Fruit fly (Drosophila melanogaster) whole organism, embryonic: Measurements from ENCODE around the gene Nrx-IV.
A peak's percentile ranks its signal among the peaks of the same experiment; 100 is the strongest.

Experiments
- Antp ChIP-seq: fragments of 200-800 bp; sonication (Bioruptor generic); optimal IDR thresholded peaks from 3 replicates; lab custom pipeline; 2016; ENCODE audit warnings: missing biosample characterization, missing genetic modification characterization
- CG10209 ChIP-seq: fragments of 200-800 bp; sonication (Bioruptor generic); optimal IDR thresholded peaks from 3 replicates; lab custom pipeline; 2017; ENCODE audit warnings: missing biosample characterization, mild to moderate bottlenecking, missing genetic modification characterization, missing genetic modification reagents
- CG12219 ChIP-seq: fragments of 200-800 bp; sonication (Bioruptor generic); optimal IDR thresholded peaks from 3 replicates; lab custom pipeline; 2018; ENCODE audit warnings: missing biosample characterization, mild to moderate bottlenecking, missing genetic modification characterization
- CG12769 ChIP-seq: fragments of 200-800 bp; sonication (Bioruptor generic); optimal IDR thresholded peaks from 2 replicates; lab custom pipeline; 2019; ENCODE audit warnings: missing biosample characterization, mild to moderate bottlenecking, missing genetic modification characterization, moderate library complexity
- CG13296 ChIP-seq: fragments of 200-800 bp; sonication (Bioruptor generic); optimal IDR thresholded peaks from 3 replicates; lab custom pipeline; 2018; ENCODE audit warnings: missing biosample characterization, mild to moderate bottlenecking, missing genetic modification characterization
- CG1602 ChIP-seq: fragments of 200-800 bp; sonication (Bioruptor generic); optimal IDR thresholded peaks from 3 replicates; lab custom pipeline; 2016; ENCODE audit warnings: missing biosample characterization, missing genetic modification characterization
- CG1603 ChIP-seq: fragments of 200-800 bp; sonication (Bioruptor generic); optimal IDR thresholded peaks from 2 replicates; lab custom pipeline; 2019; ENCODE audit warnings: missing biosample characterization, mild to moderate bottlenecking, missing genetic modification characterization, moderate library complexity
- CG16863 ChIP-seq: fragments of 200-800 bp; sonication (Bioruptor generic); optimal IDR thresholded peaks from 3 replicates; lab custom pipeline; 2016; ENCODE audit warnings: missing biosample characterization, missing genetic modification characterization
- CG17802 ChIP-seq: fragments of 200-800 bp; sonication (Bioruptor generic); optimal IDR thresholded peaks from 2 replicates; lab custom pipeline; 2018; ENCODE audit warnings: missing biosample characterization, mild to moderate bottlenecking, missing genetic modification characterization, moderate library complexity
- CG17829 ChIP-seq: fragments of 200-800 bp; optimal IDR thresholded peaks from 2 replicates; lab custom pipeline; 2019; ENCODE audit warnings: missing biosample characterization, mild to moderate bottlenecking, missing genetic modification characterization, moderate library complexity
- CG18262 ChIP-seq: fragments of 200-800 bp; optimal IDR thresholded peaks from 3 replicates; lab custom pipeline; 2019; ENCODE audit warnings: missing biosample characterization, mild to moderate bottlenecking, missing genetic modification characterization, moderate library complexity
- CG18764 ChIP-seq: fragments of 200-800 bp; sonication (Bioruptor generic); optimal IDR thresholded peaks from 3 replicates; lab custom pipeline; 2016; ENCODE audit warnings: missing biosample characterization, missing genetic modification characterization
- CG2712 ChIP-seq: fragments of 200-800 bp; optimal IDR thresholded peaks from 3 replicates; lab custom pipeline; 2019; ENCODE audit warnings: missing biosample characterization, mild to moderate bottlenecking, missing genetic modification characterization, moderate library complexity
- CG32532 ChIP-seq: fragments of 200-800 bp; sonication (Bioruptor generic); IDR thresholded peaks from 2 replicates; pipeline ENCODE4 v1.3.6; 2022; ENCODE audit warnings: missing biosample characterization, missing genetic modification characterization
- CG34422 ChIP-seq: fragments of 200-800 bp; sonication (Bioruptor generic); IDR thresholded peaks from 3 replicates; pipeline ENCODE4 v1.3.6; 2022; ENCODE audit warnings: missing biosample characterization, missing genetic modification characterization
- CG6272 ChIP-seq: fragments of 200-800 bp; sonication (Bioruptor generic); IDR thresholded peaks from 2 replicates; pipeline ENCODE4 v1.3.6; 2022; ENCODE audit warnings: missing biosample characterization, missing genetic modification characterization
- CG7786 ChIP-seq: fragments of 200-800 bp; sonication (Bioruptor generic); optimal IDR thresholded peaks from 2 replicates; lab custom pipeline; 2016; ENCODE audit warnings: missing biosample characterization, missing genetic modification characterization
- CG7987 ChIP-seq: fragments of 200-800 bp; sonication (Bioruptor generic); optimal IDR thresholded peaks from 2 replicates; lab custom pipeline; 2018; ENCODE audit warnings: missing biosample characterization, mild to moderate bottlenecking, missing genetic modification characterization, moderate library complexity
- CG8290 ChIP-seq, 3 experiments: fragments of 200-800 bp; sonication (Bioruptor generic); optimal IDR thresholded peaks; 2 replicates each; lab custom pipeline; 2016 to 2019; ENCODE audit warnings: missing biosample characterization in 3 of 3, missing genetic modification characterization in 3 of 3, mild to moderate bottlenecking in 2 of 3, moderate library complexity in 1 of 3
- D19A ChIP-seq: fragments of 200-800 bp; optimal IDR thresholded peaks from 3 replicates; lab custom pipeline; 2019; ENCODE audit warnings: missing biosample characterization, mild to moderate bottlenecking, missing genetic modification characterization, moderate library complexity
- Gsc ChIP-seq: fragments of 200-800 bp; sonication (Bioruptor generic); IDR thresholded peaks from 2 replicates; pipeline ENCODE4 v1.3.6; 2022; ENCODE audit warnings: missing biosample characterization, missing genetic modification characterization
- Gug ChIP-seq: fragments of 200-800 bp; sonication (Bioruptor generic); IDR thresholded peaks from 4 replicates; pipeline ENCODE4 v1.3.6; 2022; ENCODE audit warnings: missing biosample characterization, missing genetic modification characterization
- H2.0 ChIP-seq: fragments of 200-800 bp; sonication (Bioruptor generic); IDR thresholded peaks from 2 replicates; pipeline ENCODE4 v1.3.6; 2022; ENCODE audit warnings: missing biosample characterization, missing genetic modification characterization
- Myb ChIP-seq: fragments of 200-800 bp; sonication (Bioruptor generic); optimal IDR thresholded peaks from 2 replicates; lab custom pipeline; 2016; ENCODE audit warnings: missing biosample characterization, missing genetic modification characterization
- NFAT ChIP-seq: fragments of 200-800 bp; sonication (Bioruptor generic); IDR thresholded peaks from 2 replicates; pipeline ENCODE4 v1.3.6; 2022; ENCODE audit warnings: missing biosample characterization, missing genetic modification characterization
- Optix ChIP-seq: fragments of 200-800 bp; sonication (Bioruptor generic); IDR thresholded peaks from 3 replicates; pipeline ENCODE4 v1.3.6; 2022; ENCODE audit warnings: missing biosample characterization, missing genetic modification characterization
- Scr ChIP-seq: fragments of 200-800 bp; sonication (Bioruptor generic); IDR thresholded peaks from 2 replicates; pipeline ENCODE4 v1.3.6; 2022; ENCODE audit warnings: missing biosample characterization, missing genetic modification characterization; ENCODE audit not compliant: partially characterized antibody
- Spps ChIP-seq: fragments of 200-800 bp; sonication (Bioruptor generic); optimal IDR thresholded peaks from 2 replicates; lab custom pipeline; 2018; ENCODE audit warnings: missing biosample characterization, mild to moderate bottlenecking, missing genetic modification characterization
- Trl ChIP-seq, 3 experiments: fragments of >200 bp in 2 of 3; fragments of 200-800 bp in 1 of 3; sonication (Bioruptor generic) in 1 of 3; optimal IDR thresholded peaks; 2 replicates in 1 of 3; 3 replicates in 2 of 3; lab custom pipeline; 2016 to 2017; ENCODE audit warnings: missing biosample characterization in 1 of 3, missing genetic modification characterization in 1 of 3
- Vsx1 ChIP-seq: fragments of 200-800 bp; sonication (Bioruptor generic); optimal IDR thresholded peaks from 2 replicates; lab custom pipeline; 2017; ENCODE audit warnings: missing biosample characterization, mild to moderate bottlenecking, missing genetic modification characterization, missing genetic modification reagents
- Xrp1 ChIP-seq: fragments of 200-800 bp; sonication (Bioruptor generic); IDR thresholded peaks from 2 replicates; pipeline ENCODE4 v1.3.6; 2022; ENCODE audit warnings: missing biosample characterization, missing genetic modification characterization
- bab2 ChIP-seq: fragments of 200-800 bp; sonication (Bioruptor generic); optimal IDR thresholded peaks from 2 replicates; lab custom pipeline; 2016; ENCODE audit warnings: missing biosample characterization, missing genetic modification characterization
- crol ChIP-seq: fragments of 200-800 bp; sonication (Bioruptor generic); IDR thresholded peaks from 2 replicates; pipeline ENCODE4 v1.3.6; 2022; ENCODE audit warnings: missing biosample characterization, missing genetic modification characterization
- dm ChIP-seq: fragments of 200-800 bp; sonication (Bioruptor generic); optimal IDR thresholded peaks from 3 replicates; lab custom pipeline; 2016; ENCODE audit warnings: missing biosample characterization, missing genetic modification characterization
- fru ChIP-seq: fragments of >200 bp; optimal IDR thresholded peaks from 2 replicates; lab custom pipeline; 2017
- gcm ChIP-seq: fragments of 200-800 bp; sonication (Bioruptor generic); optimal IDR thresholded peaks from 2 replicates; lab custom pipeline; 2019; ENCODE audit warnings: missing biosample characterization, mild to moderate bottlenecking, missing genetic modification characterization, moderate library complexity
- hth ChIP-seq: fragments of >200 bp; optimal IDR thresholded peaks from 2 replicates; lab custom pipeline; 2017; ENCODE audit warnings: inconsistent platforms
- insv ChIP-seq, 2 experiments: fragments of 200-800 bp; sonication (Bioruptor generic); optimal IDR thresholded peaks; 3 replicates each; lab custom pipeline; 2016 to 2018; ENCODE audit warnings: missing biosample characterization in 2 of 2, missing genetic modification characterization in 2 of 2
- kah ChIP-seq: fragments of 200-800 bp; sonication (Bioruptor generic); optimal IDR thresholded peaks from 2 replicates; lab custom pipeline; 2018; ENCODE audit warnings: missing biosample characterization, mild to moderate bottlenecking, missing genetic modification characterization
- mld ChIP-seq: fragments of 200-800 bp; sonication (Bioruptor generic); IDR thresholded peaks from 3 replicates; pipeline ENCODE4 v1.3.6; 2022; ENCODE audit warnings: missing biosample characterization, missing genetic modification characterization; ENCODE audit not compliant: partially characterized antibody
- otp ChIP-seq: fragments of 200-800 bp; sonication (Bioruptor generic); IDR thresholded peaks from 3 replicates; pipeline ENCODE4, ENCODE4 v1.3.6; 2022; ENCODE audit warnings: missing biosample characterization, missing genetic modification characterization
- peb ChIP-seq: fragments of 200-800 bp; sonication (Bioruptor generic); IDR thresholded peaks from 2 replicates; pipeline ENCODE4 v1.3.6; 2022; ENCODE audit warnings: missing biosample characterization, missing genetic modification characterization
- pzg ChIP-seq: fragments of 200-800 bp; sonication (Bioruptor generic); optimal IDR thresholded peaks from 3 replicates; lab custom pipeline; 2018; ENCODE audit warnings: missing biosample characterization, mild to moderate bottlenecking, missing genetic modification characterization, moderate library complexity
- repo ChIP-seq: fragments of 200-800 bp; sonication (Bioruptor generic); optimal IDR thresholded peaks from 2 replicates; lab custom pipeline; 2016; ENCODE audit warnings: missing biosample characterization, missing genetic modification characterization
- sim ChIP-seq: fragments of 200-800 bp; sonication (Bioruptor generic); IDR thresholded peaks from 2 replicates; pipeline ENCODE4 v1.3.6; 2022; ENCODE audit warnings: missing biosample characterization, missing genetic modification characterization
- sqz ChIP-seq: fragments of 200-800 bp; sonication (Bioruptor generic); optimal IDR thresholded peaks from 3 replicates; lab custom pipeline; 2018; ENCODE audit warnings: missing biosample characterization, mild to moderate bottlenecking, missing genetic modification characterization
- sr ChIP-seq: fragments of 200-800 bp; sonication (Bioruptor generic); IDR thresholded peaks from 3 replicates; pipeline ENCODE4 v1.3.6; 2022; ENCODE audit warnings: missing biosample characterization, missing genetic modification characterization
- tap ChIP-seq: fragments of 200-800 bp; optimal IDR thresholded peaks from 3 replicates; lab custom pipeline; 2019; ENCODE audit warnings: missing biosample characterization, mild to moderate bottlenecking, missing genetic modification characterization, moderate library complexity
- usp ChIP-seq: fragments of >200 bp; optimal IDR thresholded peaks from 2 replicates; lab custom pipeline; 2017; ENCODE audit warnings: missing biosample characterization, missing genetic modification characterization
- vvl ChIP-seq: fragments of 200-800 bp; sonication (Bioruptor generic); IDR thresholded peaks from 2 replicates; pipeline ENCODE4 v1.3.6; 2022; ENCODE audit warnings: missing biosample characterization, missing genetic modification characterization
- wor ChIP-seq: fragments of 200-800 bp; sonication (Bioruptor generic); IDR thresholded peaks from 2 replicates; pipeline ENCODE4 v1.3.6; 2022; ENCODE audit warnings: missing biosample characterization, missing genetic modification characterization

Nrx-IV gene

dm6 chr3L:12124138-12124583 lies 22.2 kb upstream of the Nrx-IV start (continued):
- TF ChIP-seq Xrp1 (GFP tag; lab: Robert Waterston, UW), result no peak
- TF ChIP-seq CG13296, result peak; percentile 30
- peak; percentile 35 for TF ChIP-seq dm (GFP tag; lab: Kevin White, UChicago)
- no peak for TF ChIP-seq wor
- no peak for TF ChIP-seq usp (GFP tag; lab: Kevin White, UChicago)
- TF ChIP-seq crol (GFP tag; lab: Robert Waterston, UW), result peak; percentile 98
- TF ChIP-seq Gsc (GFP tag; lab: Robert Waterston, UW), result no peak
- TF ChIP-seq peb, result no peak
- peak; percentile 19; the same call in 1 of the 2 replicates for TF ChIP-seq Scr (GFP tag; lab: Robert Waterston, UW)
- peak; percentile 85 for TF ChIP-seq CG12769 (tag; lab: Kevin White, UChicago)
- TF ChIP-seq gcm (GFP tag; lab: Kevin White, UChicago), result peak; percentile 47
- TF ChIP-seq CG18764, result no peak
- no peak for TF ChIP-seq CG16863 (GFP tag; lab: Kevin White, UChicago)
- TF ChIP-seq hth (lab: Kevin White, UChicago), result no peak
- TF ChIP-seq mld (GFP tag; lab: Robert Waterston, UW), result no peak
- peak; percentile 74 for TF ChIP-seq kah (GFP tag; lab: Kevin White, UChicago)
- TF ChIP-seq Optix (GFP tag; lab: Robert Waterston, UW), result 0 out of 3 replicates have a peak, but pooled peaks have one; percentile 46
- TF ChIP-seq CG12219 (GFP tag; lab: Kevin White, UChicago), result peak; percentile 55
- no peak for TF ChIP-seq Myb (GFP tag; lab: Kevin White, UChicago)
- TF ChIP-seq CG2712 (tag; lab: Kevin White, UChicago), result peak; percentile 16
- TF ChIP-seq CG10209, result no peak
- no peak for TF ChIP-seq CG1602 (GFP tag; lab: Kevin White, UChicago)
- TF ChIP-seq NFAT (GFP tag; lab: Robert Waterston, UW), result peak; percentile 54; the same call in 1 of the 2 replicates
- peak; percentile 97 for TF ChIP-seq CG34422
- TF ChIP-seq Vsx1 (GFP tag; lab: Kevin White, UChicago), result peak; percentile 40
- TF ChIP-seq repo (GFP tag; lab: Kevin White, UChicago), result no peak
- TF ChIP-seq sqz (GFP tag; lab: Kevin White, UChicago), result peak; percentile 28
- TF ChIP-seq CG17802 (tag; lab: Kevin White, UChicago), result no peak
- no peak for TF ChIP-seq CG18262 (tag; lab: Kevin White, UChicago)
- no peak for TF ChIP-seq Gug (GFP tag; lab: Robert Waterston, UW)
- peak; percentile 42 for TF ChIP-seq pzg (GFP tag; lab: Kevin White, UChicago)
- TF ChIP-seq H2.0, result no peak
- TF ChIP-seq otp (GFP tag; lab: Robert Waterston, UW), result peak; percentile 54; the same call in 2 of the 3 replicates
- TF ChIP-seq Trl (optimal IDR thresholded peaks at IDR 0.05; lab: Kevin White, UChicago), result no peak
- TF ChIP-seq Trl (GFP tag; optimal IDR thresholded peaks at IDR 0.05; lab: Kevin White, UChicago), result no peak
- TF ChIP-seq D19A, result peak; percentile 13
- TF ChIP-seq CG7786 (GFP tag; lab: Kevin White, UChicago), result no peak
- no peak for TF ChIP-seq sim
- TF ChIP-seq fru, result no peak
- TF ChIP-seq CG1603, result peak; percentile 17
- TF ChIP-seq Spps (tag; lab: Kevin White, UChicago), result no peak
- no peak for TF ChIP-seq Antp (GFP tag; lab: Kevin White, UChicago)
- no peak for TF ChIP-seq tap (tag; lab: Kevin White, UChicago)
- TF ChIP-seq CG32532 (GFP tag; lab: Robert Waterston, UW), result no peak; the same call in 1 of the 2 replicates
- TF ChIP-seq insv (GFP tag; optimal IDR thresholded peaks at IDR 0.05; lab: Kevin White, UChicago), result peak in 1 of 2 experiments; percentile 1
- TF ChIP-seq bab2 (GFP tag; lab: Kevin White, UChicago), result no peak
- TF ChIP-seq vvl (GFP tag; lab: Robert Waterston, UW), result peak; percentile 72
- TF ChIP-seq CG6272 (GFP tag; lab: Robert Waterston, UW), result no peak
- TF ChIP-seq sr (GFP tag; lab: Robert Waterston, UW), result peak; percentile 92; the same call in 2 of the 3 replicates
- TF ChIP-seq CG17829 (tag; lab: Kevin White, UChicago), result peak; percentile 40
- TF ChIP-seq CG7987 (GFP tag; lab: Kevin White, UChicago), result peak; percentile 75
- TF ChIP-seq CG8290 (GFP tag; optimal IDR thresholded peaks at IDR 0.05; lab: Kevin White, UChicago), result no peak
- TF ChIP-seq CG8290 (tag; optimal IDR thresholded peaks at IDR 0.05; lab: Kevin White, UChicago), result peak in 1 of 2 experiments; percentile 84
